4 fruit fly cellular contexts compared by ENCODE assay signal in the genomic region with DNA sequence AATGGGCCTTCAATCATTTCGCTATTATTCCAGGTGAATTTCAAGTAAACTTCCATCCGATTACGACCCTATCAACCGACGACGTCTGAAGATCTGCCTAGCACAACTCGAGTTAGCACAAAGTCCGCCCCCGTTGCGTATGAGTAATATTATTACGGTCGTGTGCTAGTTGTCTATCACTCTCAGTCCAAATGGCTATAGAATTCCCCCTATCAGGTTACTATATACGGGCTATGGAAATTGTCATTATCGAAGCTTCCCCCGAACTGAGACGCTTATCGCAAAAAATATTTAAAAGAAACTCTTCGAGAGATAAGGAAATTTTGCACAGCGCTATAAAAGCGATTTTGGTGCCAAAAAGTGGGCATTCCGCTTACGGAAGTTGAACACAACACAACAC.
TF ChIP-seq lines count a peak whose summit lies in the region.

A gene (plus strand): TSS at position 365 of the 400 bp plus-strand sequence.

- no peak for TF ChIP-seq CTCF in whole organism, embryonic (GFP tag; optimal IDR thresholded peaks at IDR 0.05; lab: Kevin White, UChicago)

TF ChIP-seq in whole organism, adult, 20 proteins besides CTCF, POLR2A, EP300 and RAD21:
- no peak for TF ChIP-seq toe (GFP tag; optimal IDR thresholded peaks at IDR 0.05; lab: Kevin White, UChicago)
- TF ChIP-seq CG14711 (tag; optimal IDR thresholded peaks at IDR 0.05; lab: Kevin White, UChicago) = no peak
- no peak for TF ChIP-seq Clk (GFP tag; optimal IDR thresholded peaks at IDR 0.05; lab: Kevin White, UChicago)
- TF ChIP-seq kay (GFP tag; lab: Kevin White, UChicago; ENCODE audit: borderline replicate concordance) = peak; percentile 52
- TF ChIP-seq tj (GFP tag; optimal IDR thresholded peaks at IDR 0.05; lab: Kevin White, UChicago) = no peak
- TF ChIP-seq CG33017 (tag; optimal IDR thresholded peaks at IDR 0.05; lab: Kevin White, UChicago) = no peak
- TF ChIP-seq ovo (GFP tag; optimal IDR thresholded peaks at IDR 0.05; lab: Kevin White, UChicago) = no peak
- TF ChIP-seq Hr96 (GFP tag; optimal IDR thresholded peaks at IDR 0.05; lab: Kevin White, UChicago) = peak; percentile 1
- TF ChIP-seq CG5204 (GFP tag; optimal IDR thresholded peaks at IDR 0.05; lab: Kevin White, UChicago) = no peak
- no peak for TF ChIP-seq CG7045 (GFP tag; optimal IDR thresholded peaks at IDR 0.05; lab: Kevin White, UChicago)
- TF ChIP-seq cnc (optimal IDR thresholded peaks at IDR 0.05; lab: Kevin White, UChicago) = no peak
- no peak for TF ChIP-seq Crg-1 (GFP tag; optimal IDR thresholded peaks at IDR 0.05; lab: Kevin White, UChicago)
- no peak for TF ChIP-seq pad (GFP tag; optimal IDR thresholded peaks at IDR 0.05; lab: Kevin White, UChicago)
- no peak for TF ChIP-seq CG7101 (tag; optimal IDR thresholded peaks at IDR 0.05; lab: Kevin White, UChicago)
- TF ChIP-seq CG1620 (GFP tag; optimal IDR thresholded peaks at IDR 0.05; lab: Kevin White, UChicago) = no peak
- no peak for TF ChIP-seq cic (GFP tag; optimal IDR thresholded peaks at IDR 0.05; lab: Kevin White, UChicago)
- no peak for TF ChIP-seq bab1 (GFP tag; optimal IDR thresholded peaks at IDR 0.05; lab: Kevin White, UChicago)

TF ChIP-seq in whole organism, embryonic, 481 proteins besides CTCF, POLR2A, EP300 and RAD21:
- TF ChIP-seq sug (tag; optimal IDR thresholded peaks at IDR 0.05; lab: Kevin White, UChicago) (peak; percentile 27), exex (tag; optimal IDR thresholded peaks at IDR 0.05; lab: Kevin White, UChicago) (peak; percentile 72), grn (GFP tag; optimal IDR thresholded peaks at IDR 0.05; lab: Kevin White, UChicago) (peak; percentile 38), Lhr (GFP tag; optimal IDR thresholded peaks at IDR 0.05; lab: Kevin White, UChicago) (no peak), tin (GFP tag; optimal IDR thresholded peaks at IDR 0.05; lab: Kevin White, UChicago) (no peak), Hey (tag; optimal IDR thresholded peaks at IDR 0.05; lab: Kevin White, UChicago) (peak; percentile 23)

TF ChIP-seq in whole organism, prepupa, 60 proteins besides CTCF, POLR2A, EP300 and RAD21:
- TF ChIP-seq spab (GFP tag; optimal IDR thresholded peaks at IDR 0.05; lab: Kevin White, UChicago) (no peak), vri (GFP tag; optimal IDR thresholded peaks at IDR 0.05; lab: Kevin White, UChicago) (peak; percentile 45), dac (GFP tag; optimal IDR thresholded peaks at IDR 0.05; lab: Kevin White, UChicago) (no peak), CG7368 (GFP tag; optimal IDR thresholded peaks at IDR 0.05; lab: Kevin White, UChicago) (no peak), CG1621 (tag; optimal IDR thresholded peaks at IDR 0.05; lab: Kevin White, UChicago) (no peak), CG6854 (GFP tag; optimal IDR thresholded peaks at IDR 0.05; lab: Kevin White, UChicago) (no peak), Smox (GFP tag; optimal IDR thresholded peaks at IDR 0.05; lab: Kevin White, UChicago) (no peak), Met (GFP tag; optimal IDR thresholded peaks at IDR 0.05; lab: Kevin White, UChicago) (no peak), svp (GFP tag; lab: Kevin White, UChicago) (peak; percentile 46), CG8319 (GFP tag; optimal IDR thresholded peaks at IDR 0.05; lab: Kevin White, UChicago) (no peak), CG6163 (GFP tag; IDR thresholded peaks at IDR 0.05; lab: Robert Waterston, UW) (no peak), CG16779 (tag; optimal IDR thresholded peaks at IDR 0.05; lab: Kevin White, UChicago) (no peak)

TF ChIP-seq in whole organism, wandering third instar larva, 38 proteins besides CTCF, POLR2A, EP300 and RAD21:
- TF ChIP-seq Rel (GFP tag; optimal IDR thresholded peaks at IDR 0.05; lab: Kevin White, UChicago) = no peak
- TF ChIP-seq Rel (tag; optimal IDR thresholded peaks at IDR 0.05; lab: Kevin White, UChicago) = peak; percentile 68
- no peak for TF ChIP-seq CrebA (GFP tag; optimal IDR thresholded peaks at IDR 0.05; lab: Kevin White, UChicago; ENCODE audit: borderline replicate concordance)
- no peak for TF ChIP-seq brk (GFP tag; optimal IDR thresholded peaks at IDR 0.05; lab: Kevin White, UChicago)
- TF ChIP-seq Hr83 (GFP tag; optimal IDR thresholded peaks at IDR 0.05; lab: Kevin White, UChicago; ENCODE audit: poor library complexity, severe bottlenecking) = no peak
- TF ChIP-seq Mio (GFP tag; optimal IDR thresholded peaks at IDR 0.05; lab: Kevin White, UChicago) = no peak
- peak; percentile 49 for TF ChIP-seq h (GFP tag; optimal IDR thresholded peaks at IDR 0.05; lab: Kevin White, UChicago)
